Fruit fly (Drosophila melanogaster) whole organism, embryonic: ENCODE results near the gene Pak.

Experiments
- Abd-B ChIP-seq: fragments of 200-800 bp; sonication (Bioruptor generic); optimal IDR thresholded peaks from 2 replicates; lab custom pipeline; 2018; ENCODE audit warnings: missing biosample characterization, mild to moderate bottlenecking, missing genetic modification characterization, moderate library complexity
- CG10654 ChIP-seq: fragments of 200-800 bp; sonication (Bioruptor generic); optimal IDR thresholded peaks from 2 replicates; lab custom pipeline; 2016; ENCODE audit warnings: missing biosample characterization, missing genetic modification characterization
- CG10979 ChIP-seq: fragments of 200-800 bp; sonication (Bioruptor generic); optimal IDR thresholded peaks from 2 replicates; lab custom pipeline; 2018; ENCODE audit warnings: missing biosample characterization, mild to moderate bottlenecking, missing genetic modification characterization, moderate library complexity
- CG11695 ChIP-seq: fragments of 200-800 bp; sonication (Bioruptor generic); IDR thresholded peaks from 3 replicates; pipeline ENCODE4 v1.3.6; 2022; ENCODE audit warnings: missing biosample characterization, missing genetic modification characterization
- CG12659 ChIP-seq: fragments of 200-800 bp; sonication (Bioruptor generic); optimal IDR thresholded peaks from 3 replicates; lab custom pipeline; 2017; ENCODE audit warnings: mild to moderate bottlenecking, missing biosample characterization, missing genetic modification reagents, missing genetic modification characterization
- CG13296 ChIP-seq: fragments of 200-800 bp; sonication (Bioruptor generic); optimal IDR thresholded peaks from 3 replicates; lab custom pipeline; 2018; ENCODE audit warnings: missing biosample characterization, mild to moderate bottlenecking, missing genetic modification characterization
- CG13424 ChIP-seq: fragments of 200-800 bp; sonication (Bioruptor generic); optimal IDR thresholded peaks from 2 replicates; lab custom pipeline; 2019; ENCODE audit warnings: missing biosample characterization, mild to moderate bottlenecking, missing genetic modification characterization, moderate library complexity
- CG13624 ChIP-seq: fragments of 200-800 bp; sonication (Bioruptor generic); optimal IDR thresholded peaks from 2 replicates; lab custom pipeline; 2016; ENCODE audit warnings: missing biosample characterization, missing genetic modification characterization
- CG14710 ChIP-seq: fragments of 200-800 bp; sonication (Bioruptor generic); optimal IDR thresholded peaks from 3 replicates; lab custom pipeline; 2019; ENCODE audit warnings: missing biosample characterization, mild to moderate bottlenecking, missing genetic modification characterization, moderate library complexity
- CG15601 ChIP-seq: fragments of 200-800 bp; sonication (Bioruptor generic); optimal IDR thresholded peaks from 3 replicates; lab custom pipeline; 2019; ENCODE audit warnings: missing biosample characterization, mild to moderate bottlenecking, missing genetic modification characterization, moderate library complexity
- CG1603 ChIP-seq: fragments of 200-800 bp; sonication (Bioruptor generic); optimal IDR thresholded peaks from 2 replicates; lab custom pipeline; 2019; ENCODE audit warnings: missing biosample characterization, mild to moderate bottlenecking, missing genetic modification characterization, moderate library complexity
- CG16863 ChIP-seq: fragments of 200-800 bp; sonication (Bioruptor generic); optimal IDR thresholded peaks from 3 replicates; lab custom pipeline; 2016; ENCODE audit warnings: missing biosample characterization, missing genetic modification characterization
- CG1832 ChIP-seq: fragments of 200-800 bp; sonication (Bioruptor generic); optimal IDR thresholded peaks from 2 replicates; lab custom pipeline; 2017; ENCODE audit warnings: missing biosample characterization, mild to moderate bottlenecking, missing genetic modification characterization, inconsistent platforms
- CG30431 ChIP-seq: fragments of 200-800 bp; sonication (Bioruptor generic); optimal IDR thresholded peaks from 2 replicates; lab custom pipeline; 2017; ENCODE audit warnings: missing biosample characterization, missing genetic modification characterization
- CG34422 ChIP-seq: fragments of 200-800 bp; sonication (Bioruptor generic); IDR thresholded peaks from 3 replicates; pipeline ENCODE4 v1.3.6; 2022; ENCODE audit warnings: missing biosample characterization, missing genetic modification characterization
- CG4282 ChIP-seq: fragments of 200-800 bp; sonication (Bioruptor generic); optimal IDR thresholded peaks from 2 replicates; lab custom pipeline; 2016; ENCODE audit warnings: missing biosample characterization, missing genetic modification characterization
- CG8388 ChIP-seq: fragments of 200-800 bp; sonication (Bioruptor generic); optimal IDR thresholded peaks from 2 replicates; lab custom pipeline; 2019; ENCODE audit warnings: missing biosample characterization, mild to moderate bottlenecking, missing genetic modification characterization, moderate library complexity
- CG8765 ChIP-seq: fragments of 200-800 bp; sonication (Bioruptor generic); IDR thresholded peaks from 2 replicates; pipeline ENCODE4 v1.3.6; 2022; ENCODE audit warnings: missing biosample characterization, missing genetic modification characterization
- CG8924 ChIP-seq: fragments of 200-800 bp; optimal IDR thresholded peaks from 3 replicates; lab custom pipeline; 2019; ENCODE audit warnings: missing biosample characterization, mild to moderate bottlenecking, missing genetic modification characterization, moderate library complexity
- CG9797 ChIP-seq: fragments of 200-800 bp; sonication (Bioruptor generic); optimal IDR thresholded peaks from 3 replicates; lab custom pipeline; 2018; ENCODE audit warnings: missing biosample characterization, mild to moderate bottlenecking, missing genetic modification characterization
- CG9817 ChIP-seq: fragments of 200-800 bp; sonication (Bioruptor generic); optimal IDR thresholded peaks from 2 replicates; lab custom pipeline; 2018; ENCODE audit warnings: missing biosample characterization, mild to moderate bottlenecking, missing genetic modification characterization, moderate library complexity
- CG9932 ChIP-seq: fragments of 200-800 bp; sonication (Bioruptor generic); IDR thresholded peaks from 2 replicates; pipeline ENCODE4 v1.3.6; 2022; ENCODE audit warnings: missing biosample characterization, missing genetic modification characterization
- CHES-1-like ChIP-seq: fragments of 200-800 bp; sonication (Bioruptor generic); optimal IDR thresholded peaks from 2 replicates; lab custom pipeline; 2016; ENCODE audit warnings: missing biosample characterization, missing genetic modification characterization
- D19B ChIP-seq: fragments of 200-800 bp; sonication (Bioruptor generic); optimal IDR thresholded peaks from 2 replicates; lab custom pipeline; 2017; ENCODE audit warnings: missing biosample characterization, mild to moderate bottlenecking, missing genetic modification characterization
- HLHmδ ChIP-seq: fragments of 200-800 bp; sonication (Bioruptor generic); optimal IDR thresholded peaks from 2 replicates; lab custom pipeline; 2018; ENCODE audit warnings: missing biosample characterization, mild to moderate bottlenecking, missing genetic modification characterization, moderate library complexity
- Hr51 ChIP-seq, 2 experiments: fragments of 200-800 bp; sonication (Bioruptor generic); optimal IDR thresholded peaks; 2 replicates in 1 of 2; 3 replicates in 1 of 2; lab custom pipeline; 2016 to 2018; ENCODE audit warnings: missing biosample characterization in 2 of 2, missing genetic modification characterization in 2 of 2, mild to moderate bottlenecking in 1 of 2, moderate library complexity in 1 of 2
- Jarid2 ChIP-seq: fragments of 200-800 bp; sonication (Bioruptor generic); optimal IDR thresholded peaks from 3 replicates; lab custom pipeline; 2017; ENCODE audit warnings: mild to moderate bottlenecking, missing biosample characterization, missing genetic modification reagents, missing genetic modification characterization
- MESR4 ChIP-seq: fragments of 200-800 bp; sonication (Bioruptor generic); optimal IDR thresholded peaks from 2 replicates; lab custom pipeline; 2018; ENCODE audit warnings: missing biosample characterization, mild to moderate bottlenecking, missing genetic modification characterization, moderate library complexity
- NK7.1 ChIP-seq: fragments of 200-800 bp; sonication (Bioruptor generic); optimal IDR thresholded peaks from 3 replicates; lab custom pipeline; 2016; ENCODE audit warnings: missing biosample characterization, missing genetic modification characterization
- Sin3A ChIP-seq: fragments of >200 bp; optimal IDR thresholded peaks from 2 replicates; lab custom pipeline; 2018
- Sox102F ChIP-seq: fragments of 200-800 bp; sonication (Bioruptor generic); optimal IDR thresholded peaks from 2 replicates; lab custom pipeline; 2018; ENCODE audit warnings: missing biosample characterization, mild to moderate bottlenecking, missing genetic modification characterization, moderate library complexity
- ac ChIP-seq: fragments of 200-800 bp; sonication (Bioruptor generic); optimal IDR thresholded peaks from 3 replicates; lab custom pipeline; 2017; ENCODE audit warnings: missing biosample characterization, mild to moderate bottlenecking, missing genetic modification characterization
- bab2 ChIP-seq: fragments of 200-800 bp; sonication (Bioruptor generic); optimal IDR thresholded peaks from 2 replicates; lab custom pipeline; 2016; ENCODE audit warnings: missing biosample characterization, missing genetic modification characterization
- cas ChIP-seq: fragments of 200-800 bp; sonication (Bioruptor generic); IDR thresholded peaks from 2 replicates; pipeline ENCODE4 v1.3.6; 2022; ENCODE audit warnings: missing biosample characterization, missing genetic modification characterization
- dm ChIP-seq: fragments of 200-800 bp; sonication (Bioruptor generic); optimal IDR thresholded peaks from 3 replicates; lab custom pipeline; 2016; ENCODE audit warnings: missing biosample characterization, missing genetic modification characterization
- gfzf ChIP-seq: fragments of 200-800 bp; sonication (Bioruptor generic); optimal IDR thresholded peaks from 2 replicates; lab custom pipeline; 2016; ENCODE audit warnings: missing biosample characterization, mild to moderate bottlenecking, missing genetic modification characterization, moderate library complexity
- gro ChIP-seq: fragments of 200-800 bp; sonication (Bioruptor generic); optimal IDR thresholded peaks from 2 replicates; lab custom pipeline; 2016; ENCODE audit warnings: missing biosample characterization, missing genetic modification characterization
- jing ChIP-seq: fragments of 200-800 bp; sonication (Bioruptor generic); optimal IDR thresholded peaks from 2 replicates; lab custom pipeline; 2018; ENCODE audit warnings: missing biosample characterization, mild to moderate bottlenecking, missing genetic modification characterization
- lab ChIP-seq: fragments of 200-800 bp; sonication (Bioruptor generic); optimal IDR thresholded peaks from 3 replicates; lab custom pipeline; 2017; ENCODE audit warnings: missing biosample characterization, missing genetic modification characterization, mild to moderate bottlenecking, moderate library complexity, missing genetic modification reagents
- lov ChIP-seq, 2 experiments: fragments of 200-800 bp in 1 of 2; fragments of >200 bp in 1 of 2; sonication (Bioruptor generic) in 1 of 2; IDR thresholded peaks in 1 of 2; optimal IDR thresholded peaks in 1 of 2; 2 replicates in 1 of 2; 3 replicates in 1 of 2; pipeline versions ENCODE4 v1.3.6 to Lab custom; 2017 to 2022; ENCODE audit warnings: missing biosample characterization in 1 of 2, missing genetic modification characterization in 1 of 2
- nom ChIP-seq: fragments of 200-800 bp; sonication (Bioruptor generic); optimal IDR thresholded peaks from 2 replicates; lab custom pipeline; 2017; ENCODE audit warnings: missing biosample characterization, missing genetic modification characterization, mild to moderate bottlenecking, moderate library complexity, missing genetic modification reagents
- repo ChIP-seq: fragments of 200-800 bp; sonication (Bioruptor generic); optimal IDR thresholded peaks from 2 replicates; lab custom pipeline; 2016; ENCODE audit warnings: missing biosample characterization, missing genetic modification characterization
- stwl ChIP-seq: fragments of 200-800 bp; sonication (Bioruptor generic); optimal IDR thresholded peaks from 3 replicates; lab custom pipeline; 2018; ENCODE audit warnings: missing biosample characterization, mild to moderate bottlenecking, missing genetic modification characterization, moderate library complexity
- tgo ChIP-seq: fragments of 200-800 bp; sonication (Bioruptor generic); IDR thresholded peaks from 3 replicates; pipeline ENCODE4 v1.3.6; 2022; ENCODE audit warnings: missing biosample characterization, missing genetic modification characterization
- tll ChIP-seq, 2 experiments: fragments of 200-800 bp in 1 of 2; fragments of >200 bp in 1 of 2; sonication (Bioruptor generic) in 1 of 2; optimal IDR thresholded peaks; 2 replicates each; lab custom pipeline; 2017 to 2019; ENCODE audit warnings: missing biosample characterization in 2 of 2, missing genetic modification characterization in 2 of 2, mild to moderate bottlenecking in 1 of 2, moderate library complexity in 1 of 2
- vnd ChIP-seq: fragments of 200-800 bp; sonication (Bioruptor generic); IDR thresholded peaks from 3 replicates; pipeline ENCODE4 v1.3.6; 2022; ENCODE audit warnings: missing biosample characterization, missing genetic modification characterization; ENCODE audit not compliant: partially characterized antibody
- zf30C ChIP-seq: fragments of 200-800 bp; sonication (Bioruptor generic); optimal IDR thresholded peaks from 3 replicates; lab custom pipeline; 2018; ENCODE audit warnings: missing biosample characterization, mild to moderate bottlenecking, missing genetic modification characterization

The Pak gene

dm6 chr3R:6405674-6406565 is 55.2 kb downstream of the Pak start, which contains the start of gene Dmtn (continued):
- TF ChIP-seq gfzf (GFP tag; lab: Kevin White, UChicago) (peak; percentile 64), CG1603 (tag; lab: Kevin White, UChicago) (peak; percentile 63), stwl (tag; lab: Kevin White, UChicago) (peak; percentile 99), CG1832 (GFP tag; lab: Kevin White, UChicago) (no peak), CG13296 (GFP tag; lab: Kevin White, UChicago) (no peak), MESR4 (peak; percentile 59), lab (peak; percentile 52), nom (peak; percentile 49), jing (GFP tag; lab: Kevin White, UChicago) (no peak), cas (GFP tag; lab: Robert Waterston, UW) (no peak), tll (GFP tag; optimal IDR thresholded peaks at IDR 0.05; lab: Kevin White, UChicago) (peak in 1 of 2 experiments; percentile 82), ac (GFP tag; lab: Kevin White, UChicago) (peak; percentile 24), Sox102F (GFP tag; lab: Kevin White, UChicago) (peak; percentile 12), CG13624 (GFP tag; lab: Kevin White, UChicago) (no peak), CG8388 (GFP tag; lab: Kevin White, UChicago) (peak; percentile 30), Sin3A (lab: Kevin White, UChicago) (peak; percentile 33), CG15601 (tag; lab: Kevin White, UChicago) (peak; percentile 16), NK7.1 (GFP tag; lab: Kevin White, UChicago) (no peak), CG14710 (peak; percentile 58), CG9932 (GFP tag; lab: Robert Waterston, UW) (no peak), CG4282 (GFP tag; lab: Kevin White, UChicago) (peak; percentile 71), Jarid2 (GFP tag; lab: Kevin White, UChicago) (peak; percentile 95), Hr51 (GFP tag; optimal IDR thresholded peaks at IDR 0.05; lab: Kevin White, UChicago) (peak; percentile 4 to 24), tgo (GFP tag; lab: Robert Waterston, UW) (no peak), gro (GFP tag; lab: Kevin White, UChicago) (peak; percentile 51), Abd-B (no peak), CG13424 (tag; lab: Kevin White, UChicago) (peak; percentile 52), CG9817 (tag; lab: Kevin White, UChicago) (peak; percentile 15), repo (peak; percentile 4), HLHmδ (GFP tag; lab: Kevin White, UChicago) (peak; percentile 93), lov (optimal IDR thresholded peaks at IDR 0.05; lab: Kevin White, UChicago) (no peak), lov (GFP tag; IDR thresholded peaks at IDR 0.05; lab: Robert Waterston, UW) (no peak), CG11695 (GFP tag; lab: Robert Waterston, UW) (no peak), vnd (GFP tag; lab: Robert Waterston, UW) (no peak), CG10979 (tag; lab: Kevin White, UChicago) (no peak), dm (GFP tag; lab: Kevin White, UChicago) (peak; percentile 0), CG30431 (GFP tag; lab: Kevin White, UChicago) (peak; percentile 2), CG12659 (GFP tag; lab: Kevin White, UChicago) (peak; percentile 56), CG10654 (GFP tag; lab: Kevin White, UChicago) (peak; percentile 7), zf30C (GFP tag; lab: Kevin White, UChicago) (no peak), CHES-1-like (GFP tag; lab: Kevin White, UChicago) (peak; percentile 24), CG16863 (GFP tag; lab: Kevin White, UChicago) (peak; percentile 6), CG9797 (GFP tag; lab: Kevin White, UChicago) (peak; percentile 89), D19B (GFP tag; lab: Kevin White, UChicago) (no peak), bab2 (GFP tag; lab: Kevin White, UChicago) (no peak), CG8765 (GFP tag; lab: Robert Waterston, UW) (no peak), CG8924 (peak; percentile 80), CG34422 (GFP tag; lab: Robert Waterston, UW) (no peak)
